Fruit fly (Drosophila melanogaster): Measurements from ENCODE around the gene Ucp4B.

dm6 chr2L:5963251-5963650 lies 6.4 kb upstream of the Ucp4B start:
- TF ChIP-seq psq (optimal IDR thresholded peaks at IDR 0.05): no peak
- TF ChIP-seq insv (optimal IDR thresholded peaks at IDR 0.05): no peak
- TF ChIP-seq h (optimal IDR thresholded peaks at IDR 0.05): no peak
- TF ChIP-seq Myc (optimal IDR thresholded peaks at IDR 0.05): no peak
- no peak for TF ChIP-seq ttk (optimal IDR thresholded peaks at IDR 0.05)
- TF ChIP-seq Sin3A (optimal IDR thresholded peaks at IDR 0.05): no peak
